Fruit fly (Drosophila melanogaster): ENCODE results near the gene Prosbeta5R2.

The Prosbeta5R2 gene

dm6 chr2L:17963071-17963567 is 27.1 kb upstream of the Prosbeta5R2 start, which contains the start of gene CG5674 (continued):
- TF ChIP-seq CG6791 (GFP tag; IDR thresholded peaks at IDR 0.05; ENCODE audit: partially characterized antibody) (peak; percentile 94), Stat92E (GFP tag; optimal IDR thresholded peaks at IDR 0.05) (no peak), nom (GFP tag; optimal IDR thresholded peaks at IDR 0.05) (no peak), CG12299 (tag; optimal IDR thresholded peaks at IDR 0.05) (no peak), jigr1 (GFP tag; IDR thresholded peaks at IDR 0.05) (no peak), CG8478 (optimal IDR thresholded peaks at IDR 0.05) (no peak), CG8290 (GFP tag; optimal IDR thresholded peaks at IDR 0.05) (no peak), CG8290 (tag; optimal IDR thresholded peaks at IDR 0.05) (no peak), nerfin-2 (GFP tag; IDR thresholded peaks at IDR 0.05; ENCODE audit: partially characterized antibody) (peak; percentile 84; the same call in 1 of the 2 replicates), Tbp (GFP tag; optimal IDR thresholded peaks at IDR 0.05) (no peak), pita (GFP tag; optimal IDR thresholded peaks at IDR 0.05) (peak; percentile 90), jumu (GFP tag; optimal IDR thresholded peaks at IDR 0.05) (peak; percentile 34), unc-4 (GFP tag; IDR thresholded peaks at IDR 0.05; ENCODE audit: partially characterized antibody) (peak; percentile 82), Rfx (GFP tag; IDR thresholded peaks at IDR 0.05) (peak; percentile 75), Hmx (GFP tag; optimal IDR thresholded peaks at IDR 0.05) (no peak), CG15073 (GFP tag; optimal IDR thresholded peaks at IDR 0.05) (no peak), CG1602 (GFP tag; optimal IDR thresholded peaks at IDR 0.05) (peak; percentile 52), crol (GFP tag; IDR thresholded peaks at IDR 0.05) (peak; percentile 91), CG11398 (GFP tag; optimal IDR thresholded peaks at IDR 0.05) (no peak), Ssrp (tag; optimal IDR thresholded peaks at IDR 0.05) (no peak), CG31365 (tag; optimal IDR thresholded peaks at IDR 0.05) (no peak), Rx (GFP tag; IDR thresholded peaks at IDR 0.05) (no peak), BtbVII (GFP tag; optimal IDR thresholded peaks at IDR 0.05) (no peak), CG33213 (GFP tag; optimal IDR thresholded peaks at IDR 0.05) (no peak), CG2199 (GFP tag; IDR thresholded peaks at IDR 0.05) (peak; percentile 53; the same call in 1 of the 3 replicates), CG4404 (GFP tag; IDR thresholded peaks at IDR 0.05) (no peak), Sox100B (GFP tag; optimal IDR thresholded peaks at IDR 0.05) (no peak), az2 (GFP tag; optimal IDR thresholded peaks at IDR 0.05) (no peak), Bteb2 (GFP tag; optimal IDR thresholded peaks at IDR 0.05) (no peak), CG4328 (GFP tag; optimal IDR thresholded peaks at IDR 0.05) (no peak), sug (tag; optimal IDR thresholded peaks at IDR 0.05) (no peak), TFAM (GFP tag; optimal IDR thresholded peaks at IDR 0.05) (no peak), disco-r (GFP tag; optimal IDR thresholded peaks at IDR 0.05) (peak; percentile 62), Hr39 (optimal IDR thresholded peaks at IDR 0.05) (no peak), Nf-YB (GFP tag; optimal IDR thresholded peaks at IDR 0.05) (no peak), grn (GFP tag; optimal IDR thresholded peaks at IDR 0.05) (no peak), CG32772 (GFP tag; IDR thresholded peaks at IDR 0.05) (peak; percentile 39; the same call in 1 of the 2 replicates), CG9876 (GFP tag; optimal IDR thresholded peaks at IDR 0.05) (peak; percentile 51), CG3995 (GFP tag; optimal IDR thresholded peaks at IDR 0.05) (no peak), stc (GFP tag; IDR thresholded peaks at IDR 0.05) (0 out of 2 replicates have a peak, but pooled peaks have one; percentile 5), CG4424 (GFP tag; optimal IDR thresholded peaks at IDR 0.05) (peak; percentile 34), ap (GFP tag; IDR thresholded peaks at IDR 0.05) (no peak), Blimp-1 (GFP tag; optimal IDR thresholded peaks at IDR 0.05) (no peak), YL-1 (GFP tag; optimal IDR thresholded peaks at IDR 0.05) (peak; percentile 57), Hand (GFP tag; optimal IDR thresholded peaks at IDR 0.05) (no peak), croc (GFP tag; conservative IDR thresholded peaks at IDR 0.05) (no peak), NfI (GFP tag; optimal IDR thresholded peaks at IDR 0.05) (peak; percentile 33), repo (GFP tag; optimal IDR thresholded peaks at IDR 0.05) (no peak), CG2889 (GFP tag; IDR thresholded peaks at IDR 0.05) (no peak), Dbx (GFP tag; IDR thresholded peaks at IDR 0.05) (peak; percentile 82), CG11696 (GFP tag; IDR thresholded peaks at IDR 0.05) (no peak), CG16779 (GFP tag; IDR thresholded peaks at IDR 0.05) (no peak), Dad (GFP tag; optimal IDR thresholded peaks at IDR 0.05) (no peak)
